Worm (Caenorhabditis elegans): ENCODE measurements around the gene srlf-35.
A peak's percentile ranks its signal among the peaks of the same experiment; 100 is the strongest.

srlf-35 gene

ce11 chrV:494284-494683, 9.5 kb upstream of the srlf-35 start, which contains the start of gene nhr-131:
TSS of gene nhr-131 (plus strand) at chrV:494370.
- TF ChIP-seq tbx-2 (tag; optimal IDR thresholded peaks at IDR 0.05): peak; percentile 6
- TF ChIP-seq blmp-1 (tag; optimal IDR thresholded peaks at IDR 0.05): peak; percentile 51
- no peak for TF ChIP-seq fkh-4 (tag; optimal IDR thresholded peaks at IDR 0.05; ENCODE audit: borderline replicate concordance)
- peak; percentile 34 for TF ChIP-seq elt-2 (tag; optimal IDR thresholded peaks at IDR 0.05)
- TF ChIP-seq efl-3 (GFP tag; optimal IDR thresholded peaks at IDR 0.05): no peak
- TF ChIP-seq nhr-71 (tag; optimal IDR thresholded peaks at IDR 0.05): peak; percentile 29
- TF ChIP-seq xbp-1 (tag; optimal IDR thresholded peaks at IDR 0.05): no peak
- peak; percentile 38 for TF ChIP-seq snu-23 (GFP tag; optimal IDR thresholded peaks at IDR 0.05)
- TF ChIP-seq irx-1 (tag; optimal IDR thresholded peaks at IDR 0.05): no peak
- TF ChIP-seq lin-35 (GFP tag; optimal IDR thresholded peaks at IDR 0.05): peak in 1 of 2 experiments; percentile 60
- no peak for TF ChIP-seq rnt-1 (tag; optimal IDR thresholded peaks at IDR 0.05)
- peak in 2 of 6 experiments; percentile 27 to 55 for TF ChIP-seq elt-3 (tag; optimal IDR thresholded peaks at IDR 0.05)
- no peak for TF ChIP-seq pag-3 (tag; optimal IDR thresholded peaks at IDR 0.05; ENCODE audit: borderline replicate concordance, insufficient read depth)
- TF ChIP-seq mab-9 (GFP tag; IDR thresholded peaks at IDR 0.05): no peak
- peak in 1 of 2 experiments; percentile 30 for TF ChIP-seq mdl-1 (tag; optimal IDR thresholded peaks at IDR 0.05)
- TF ChIP-seq hlh-17 (GFP tag; optimal IDR thresholded peaks at IDR 0.05; ENCODE audit: borderline replicate concordance): no peak
- peak; percentile 58 for TF ChIP-seq nhr-20 (tag; optimal IDR thresholded peaks at IDR 0.05)
- TF ChIP-seq nhr-19 (GFP tag; conservative IDR thresholded peaks at IDR 0.05): no peak
- TF ChIP-seq alr-1 (tag; optimal IDR thresholded peaks at IDR 0.05; ENCODE audit: borderline replicate concordance): no peak
- no peak for TF ChIP-seq nhr-12 (tag; optimal IDR thresholded peaks at IDR 0.05)
- TF ChIP-seq unc-98 (GFP tag; IDR thresholded peaks at IDR 0.05): no peak
- TF ChIP-seq nhr-90 (tag; optimal IDR thresholded peaks at IDR 0.05; ENCODE audit: poor library complexity): peak; percentile 45
- TF ChIP-seq unc-86 (tag; optimal IDR thresholded peaks at IDR 0.05): no peak
- TF ChIP-seq dpl-1 (GFP tag; optimal IDR thresholded peaks at IDR 0.05): no peak
- TF ChIP-seq nhr-28 (tag; optimal IDR thresholded peaks at IDR 0.05): no peak
- no peak for TF ChIP-seq ceh-82 (tag; optimal IDR thresholded peaks at IDR 0.05)
- TF ChIP-seq C16A3.4 (tag; optimal IDR thresholded peaks at IDR 0.05): no peak
- TF ChIP-seq skn-1 (tag; optimal IDR thresholded peaks at IDR 0.05): no peak
- peak; percentile 18 for TF ChIP-seq nhr-85 (tag)
- peak; percentile 5 for TF ChIP-seq nhr-77 (tag; optimal IDR thresholded peaks at IDR 0.05)
- no peak for TF ChIP-seq lir-3 (tag; optimal IDR thresholded peaks at IDR 0.05; ENCODE audit: poor library complexity)
- TF ChIP-seq F16B12.6 (tag; optimal IDR thresholded peaks at IDR 0.05): no peak
- no peak for TF ChIP-seq efl-1 (optimal IDR thresholded peaks at IDR 0.05)
- TF ChIP-seq efl-1 (GFP tag; optimal IDR thresholded peaks at IDR 0.05 in 1 of 2): peak in 1 of 2 experiments; percentile 61
- no peak for TF ChIP-seq sox-4 (tag; optimal IDR thresholded peaks at IDR 0.05)
- TF ChIP-seq egl-13 (tag; optimal IDR thresholded peaks at IDR 0.05): no peak

ce11 chrV:497399-497798, 6.4 kb upstream of the srlf-35 start, which contains the start of gene T01G6.1:
TSS of gene T01G6.1 (plus strand) at chrV:497699.
- TF ChIP-seq nhr-12 (tag; optimal IDR thresholded peaks at IDR 0.05) (no peak), aly-2 (tag; optimal IDR thresholded peaks at IDR 0.05) (no peak), nhr-90 (tag; optimal IDR thresholded peaks at IDR 0.05; ENCODE audit: poor library complexity) (no peak), pqm-1 (tag; optimal IDR thresholded peaks at IDR 0.05) (no peak), lin-15B (tag; optimal IDR thresholded peaks at IDR 0.05) (no peak), ces-1 (GFP tag; optimal IDR thresholded peaks at IDR 0.05) (no peak), irx-1 (tag; optimal IDR thresholded peaks at IDR 0.05) (no peak)

- TF ChIP-seq grh-1 (GFP tag; IDR thresholded peaks at IDR 0.05) (no peak), lsy-2 (tag; optimal IDR thresholded peaks at IDR 0.05) (no peak), pqm-1 (tag; optimal IDR thresholded peaks at IDR 0.05) (no peak), nhr-90 (tag; optimal IDR thresholded peaks at IDR 0.05; ENCODE audit: poor library complexity) (no peak), swsn-7 (tag; optimal IDR thresholded peaks at IDR 0.05) (no peak), mdl-1 (tag; optimal IDR thresholded peaks at IDR 0.05) (no peak), efl-1 (optimal IDR thresholded peaks at IDR 0.05) (no peak), efl-1 (GFP tag; optimal IDR thresholded peaks at IDR 0.05 in 1 of 2) (no peak), nhr-28 (tag; optimal IDR thresholded peaks at IDR 0.05) (no peak), zag-1 (tag; optimal IDR thresholded peaks at IDR 0.05) (no peak), unc-62 (GFP tag; optimal IDR thresholded peaks at IDR 0.05) (no peak), fkh-10 (GFP tag; optimal IDR thresholded peaks at IDR 0.05) (no peak), sptf-1 (tag; optimal IDR thresholded peaks at IDR 0.05) (no peak), lin-39 (tag; optimal IDR thresholded peaks at IDR 0.05) (no peak), nhr-12 (tag; optimal IDR thresholded peaks at IDR 0.05) (no peak), pax-3 (tag; optimal IDR thresholded peaks at IDR 0.05) (no peak), lin-15B (tag; optimal IDR thresholded peaks at IDR 0.05) (no peak), nhr-84 (tag; optimal IDR thresholded peaks at IDR 0.05) (no peak), xbp-1 (tag; optimal IDR thresholded peaks at IDR 0.05) (no peak), egl-13 (tag; optimal IDR thresholded peaks at IDR 0.05) (no peak)
Measured at ce11 chrV:500535-500934, 3.3 kb upstream of the srlf-35 start.

Measured in whole organism, L1 larva.